Fruit fly (Drosophila melanogaster) whole organism, embryonic: ENCODE results near the gene CG18180.

ENCODE experiments used
- B-H1 ChIP-seq: fragments of 200-800 bp; sonication (Bioruptor generic); IDR thresholded peaks from 3 replicates; pipeline ENCODE4 v1.3.6; 2022; ENCODE audit warnings: missing biosample characterization, missing genetic modification characterization
- CG10543 ChIP-seq: fragments of 200-800 bp; sonication (Bioruptor generic); optimal IDR thresholded peaks from 3 replicates; lab custom pipeline; 2017; ENCODE audit warnings: missing biosample characterization, mild to moderate bottlenecking, missing genetic modification characterization, moderate library complexity
- CG14441 ChIP-seq: fragments of 200-800 bp; sonication (Bioruptor generic); IDR thresholded peaks from 2 replicates; pipeline ENCODE4 v1.3.6; 2022; ENCODE audit warnings: missing biosample characterization, missing genetic modification characterization
- CG16813 ChIP-seq: fragments of 200-800 bp; sonication (Bioruptor generic); IDR thresholded peaks from 3 replicates; pipeline ENCODE4 v1.3.6; 2022; ENCODE audit warnings: missing biosample characterization, missing genetic modification characterization; ENCODE audit not compliant: partially characterized antibody
- CG17829 ChIP-seq: fragments of 200-800 bp; optimal IDR thresholded peaks from 2 replicates; lab custom pipeline; 2019; ENCODE audit warnings: missing biosample characterization, mild to moderate bottlenecking, missing genetic modification characterization, moderate library complexity
- CG2120 ChIP-seq: fragments of 200-800 bp; sonication (Bioruptor generic); optimal IDR thresholded peaks from 3 replicates; lab custom pipeline; 2016; ENCODE audit warnings: missing biosample characterization, missing genetic modification characterization
- CG34376 ChIP-seq: fragments of 200-800 bp; sonication (Bioruptor generic); optimal IDR thresholded peaks from 2 replicates; lab custom pipeline; 2018; ENCODE audit warnings: missing biosample characterization, mild to moderate bottlenecking, missing genetic modification characterization
- CG34422 ChIP-seq: fragments of 200-800 bp; sonication (Bioruptor generic); IDR thresholded peaks from 3 replicates; pipeline ENCODE4 v1.3.6; 2022; ENCODE audit warnings: missing biosample characterization, missing genetic modification characterization
- CG42726 ChIP-seq: fragments of 200-800 bp; sonication (Bioruptor generic); IDR thresholded peaks from 2 replicates; pipeline ENCODE4 v1.3.6; 2022; ENCODE audit warnings: missing biosample characterization, missing genetic modification characterization; ENCODE audit not compliant: partially characterized antibody
- CG5245 ChIP-seq: fragments of 200-800 bp; sonication (Bioruptor generic); optimal IDR thresholded peaks from 3 replicates; lab custom pipeline; 2016; ENCODE audit warnings: missing biosample characterization, missing genetic modification characterization
- CG6813 ChIP-seq: fragments of 200-800 bp; sonication (Bioruptor generic); optimal IDR thresholded peaks from 2 replicates; lab custom pipeline; 2017; ENCODE audit warnings: missing biosample characterization, missing genetic modification characterization, mild to moderate bottlenecking, moderate library complexity, missing genetic modification reagents
- CG7963 ChIP-seq: fragments of 200-800 bp; sonication (Bioruptor generic); IDR thresholded peaks from 3 replicates; pipeline ENCODE4 v1.3.6; 2022; ENCODE audit warnings: missing biosample characterization, missing genetic modification characterization; ENCODE audit not compliant: partially characterized antibody
- CG9727 ChIP-seq: fragments of 200-800 bp; sonication (Bioruptor generic); optimal IDR thresholded peaks from 3 replicates; lab custom pipeline; 2017; ENCODE audit warnings: missing biosample characterization, mild to moderate bottlenecking, missing genetic modification characterization
- CG9817 ChIP-seq: fragments of 200-800 bp; sonication (Bioruptor generic); optimal IDR thresholded peaks from 2 replicates; lab custom pipeline; 2018; ENCODE audit warnings: missing biosample characterization, mild to moderate bottlenecking, missing genetic modification characterization, moderate library complexity
- Camta ChIP-seq: fragments of 200-800 bp; sonication (Bioruptor generic); optimal IDR thresholded peaks from 2 replicates; lab custom pipeline; 2016; ENCODE audit warnings: missing biosample characterization, missing genetic modification characterization
- Doc3 ChIP-seq: fragments of 200-800 bp; sonication (Bioruptor generic); IDR thresholded peaks from 3 replicates; pipeline ENCODE4 v1.3.6; 2022; ENCODE audit warnings: missing biosample characterization, missing genetic modification characterization; ENCODE audit not compliant: partially characterized antibody
- Dp ChIP-seq: fragments of 200-800 bp; sonication (Bioruptor generic); optimal IDR thresholded peaks from 2 replicates; lab custom pipeline; 2018; ENCODE audit warnings: missing biosample characterization, mild to moderate bottlenecking, missing genetic modification characterization, moderate library complexity
- E2f2 ChIP-seq: fragments of 200-800 bp; sonication (Bioruptor generic); IDR thresholded peaks from 2 replicates; pipeline ENCODE4 v1.3.6; 2022; ENCODE audit warnings: missing biosample characterization, missing genetic modification characterization
- Hr78 ChIP-seq, 2 experiments: fragments of 200-800 bp in 1 of 2; fragments of >200 bp in 1 of 2; sonication (Bioruptor generic) in 1 of 2; optimal IDR thresholded peaks; 2 replicates each; lab custom pipeline; 2017 to 2019; ENCODE audit warnings: missing biosample characterization in 2 of 2, missing genetic modification characterization in 2 of 2, mild to moderate bottlenecking in 1 of 2, moderate library complexity in 1 of 2
- MBD-R2 ChIP-seq: fragments of 200-800 bp; sonication (Bioruptor generic); IDR thresholded peaks from 2 replicates; pipeline ENCODE4 v1.3.6; 2022; ENCODE audit warnings: missing biosample characterization, missing genetic modification characterization
- Max ChIP-seq: fragments of 200-800 bp; sonication (Bioruptor generic); optimal IDR thresholded peaks from 2 replicates; lab custom pipeline; 2016; ENCODE audit warnings: missing biosample characterization, mild to moderate bottlenecking, missing genetic modification characterization
- Med ChIP-seq: fragments of 200-800 bp; sonication (Bioruptor generic); peaks from one replicate; lab custom pipeline; 2016; ENCODE audit warnings: missing biosample characterization, missing genetic modification characterization, mild to moderate bottlenecking, inconsistent platforms, moderate library complexity
- Nf-YB ChIP-seq: fragments of 200-800 bp; sonication (Bioruptor generic); optimal IDR thresholded peaks from 3 replicates; lab custom pipeline; 2019; ENCODE audit warnings: missing biosample characterization, mild to moderate bottlenecking, missing genetic modification characterization, moderate library complexity
- PHDP ChIP-seq: fragments of 200-800 bp; sonication (Bioruptor generic); optimal IDR thresholded peaks from 3 replicates; lab custom pipeline; 2018; ENCODE audit warnings: missing biosample characterization, mild to moderate bottlenecking, missing genetic modification characterization, moderate library complexity
- Pdp1 ChIP-seq, 2 experiments: fragments of 200-800 bp; sonication (Bioruptor generic); optimal IDR thresholded peaks; 3 replicates each; lab custom pipeline; 2016; ENCODE audit warnings: missing biosample characterization in 2 of 2, missing genetic modification characterization in 2 of 2, mild to moderate bottlenecking in 1 of 2, moderate library complexity in 1 of 2
- Sry-δ ChIP-seq: fragments of 200-800 bp; sonication (Bioruptor generic); optimal IDR thresholded peaks from 2 replicates; lab custom pipeline; 2016; ENCODE audit warnings: missing biosample characterization, missing genetic modification characterization
- al ChIP-seq: fragments of 200-800 bp; sonication (Bioruptor generic); IDR thresholded peaks from 2 replicates; pipeline ENCODE4 v1.3.6; 2022; ENCODE audit warnings: missing biosample characterization, missing genetic modification characterization
- bbx ChIP-seq: fragments of 200-800 bp; sonication (Bioruptor generic); IDR thresholded peaks from 2 replicates; pipeline ENCODE4 v1.3.6; 2022; ENCODE audit warnings: missing biosample characterization, missing genetic modification characterization; ENCODE audit not compliant: partially characterized antibody
- br ChIP-seq: fragments of >200 bp; optimal IDR thresholded peaks from 2 replicates; lab custom pipeline; 2017
- cad ChIP-seq: fragments of >200 bp; optimal IDR thresholded peaks from 2 replicates; lab custom pipeline; 2017; ENCODE audit warnings: missing biosample characterization, missing genetic modification characterization
- cg ChIP-seq: fragments of 200-800 bp; sonication (Bioruptor generic); optimal IDR thresholded peaks from 3 replicates; lab custom pipeline; 2019; ENCODE audit warnings: missing biosample characterization, mild to moderate bottlenecking, missing genetic modification characterization, moderate library complexity
- chinmo ChIP-seq: fragments of 200-800 bp; sonication (Bioruptor generic); IDR thresholded peaks from 4 replicates; pipeline ENCODE4 v1.3.6; 2022; ENCODE audit warnings: missing biosample characterization, missing genetic modification characterization; ENCODE audit not compliant: partially characterized antibody
- cwo ChIP-seq: fragments of 200-800 bp; sonication (Bioruptor generic); optimal IDR thresholded peaks from 3 replicates; lab custom pipeline; 2017; ENCODE audit warnings: missing biosample characterization, missing genetic modification characterization, mild to moderate bottlenecking, moderate library complexity, missing genetic modification reagents
- disco-r ChIP-seq: fragments of 200-800 bp; sonication (Bioruptor generic); optimal IDR thresholded peaks from 2 replicates; lab custom pipeline; 2016; ENCODE audit warnings: missing biosample characterization, missing genetic modification characterization
- dm ChIP-seq: fragments of 200-800 bp; sonication (Bioruptor generic); optimal IDR thresholded peaks from 3 replicates; lab custom pipeline; 2016; ENCODE audit warnings: missing biosample characterization, missing genetic modification characterization
- esg ChIP-seq: fragments of 200-800 bp; sonication (Bioruptor generic); conservative IDR thresholded peaks from 2 replicates; pipeline ENCODE4 v1.3.6; 2022; ENCODE audit warnings: missing biosample characterization, missing genetic modification characterization
- fd96Cb ChIP-seq: fragments of 200-800 bp; sonication (Bioruptor generic); optimal IDR thresholded peaks from 2 replicates; lab custom pipeline; 2018; ENCODE audit warnings: missing biosample characterization, mild to moderate bottlenecking, missing genetic modification characterization, moderate library complexity
- gfzf ChIP-seq: fragments of 200-800 bp; sonication (Bioruptor generic); optimal IDR thresholded peaks from 2 replicates; lab custom pipeline; 2016; ENCODE audit warnings: missing biosample characterization, mild to moderate bottlenecking, missing genetic modification characterization, moderate library complexity
- gsb ChIP-seq: fragments of 200-800 bp; sonication (Bioruptor generic); IDR thresholded peaks from 2 replicates; pipeline ENCODE4 v1.3.6; 2022; ENCODE audit warnings: missing biosample characterization, missing genetic modification characterization
- luna ChIP-seq: fragments of 200-800 bp; sonication (Bioruptor generic); optimal IDR thresholded peaks from 2 replicates; lab custom pipeline; 2016; ENCODE audit warnings: missing biosample characterization, missing genetic modification characterization
- oc ChIP-seq: fragments of 200-800 bp; sonication (Bioruptor generic); optimal IDR thresholded peaks from 2 replicates; lab custom pipeline; 2018; ENCODE audit warnings: missing biosample characterization, mild to moderate bottlenecking, missing genetic modification characterization, moderate library complexity
- pho ChIP-seq: fragments of 200-800 bp; sonication (Bioruptor generic); optimal IDR thresholded peaks from 2 replicates; lab custom pipeline; 2016; ENCODE audit warnings: missing biosample characterization, missing genetic modification characterization
- psq ChIP-seq: fragments of 200-800 bp; sonication (Bioruptor generic); optimal IDR thresholded peaks from 2 replicates; lab custom pipeline; 2017; ENCODE audit warnings: missing biosample characterization, missing genetic modification characterization
- pzg ChIP-seq: fragments of 200-800 bp; sonication (Bioruptor generic); optimal IDR thresholded peaks from 3 replicates; lab custom pipeline; 2018; ENCODE audit warnings: missing biosample characterization, mild to moderate bottlenecking, missing genetic modification characterization, moderate library complexity
- sens ChIP-seq: fragments of 200-800 bp; sonication (Bioruptor generic); peaks from one replicate; lab custom pipeline; 2016; ENCODE audit warnings: missing biosample characterization, missing genetic modification characterization
- sens-2 ChIP-seq: fragments of 200-800 bp; sonication (Bioruptor generic); IDR thresholded peaks from 2 replicates; pipeline ENCODE4 v1.3.6; 2022; ENCODE audit warnings: missing biosample characterization, missing genetic modification characterization
- stwl ChIP-seq: fragments of 200-800 bp; sonication (Bioruptor generic); optimal IDR thresholded peaks from 3 replicates; lab custom pipeline; 2018; ENCODE audit warnings: missing biosample characterization, mild to moderate bottlenecking, missing genetic modification characterization, moderate library complexity
- sug ChIP-seq: fragments of 200-800 bp; optimal IDR thresholded peaks from 2 replicates; lab custom pipeline; 2019; ENCODE audit warnings: missing biosample characterization, mild to moderate bottlenecking, missing genetic modification characterization, moderate library complexity
- wdn ChIP-seq: fragments of 200-800 bp; sonication (Bioruptor generic); IDR thresholded peaks from 2 replicates; pipeline ENCODE4 v1.3.6; 2022; ENCODE audit warnings: missing biosample characterization, missing genetic modification characterization
- z ChIP-seq: fragments of 200-800 bp; sonication (Bioruptor generic); IDR thresholded peaks from 3 replicates; pipeline ENCODE4 v1.3.6; 2022; ENCODE audit warnings: missing biosample characterization, missing genetic modification characterization

Gene CG18180

dm6 chr3L:9615443-9616141 is 25.2 kb upstream of the CG18180 start:
- no peak for TF ChIP-seq CG17829 (tag; lab: Kevin White, UChicago)
- TF ChIP-seq oc (tag; lab: Kevin White, UChicago): no peak
- TF ChIP-seq Nf-YB (GFP tag; lab: Kevin White, UChicago): peak; percentile 52
- TF ChIP-seq Hr78 (GFP tag; optimal IDR thresholded peaks at IDR 0.05; lab: Kevin White, UChicago): peak in 1 of 2 experiments; percentile 77
- peak in 1 of 2 experiments; percentile 83 for TF ChIP-seq Pdp1 (GFP tag; optimal IDR thresholded peaks at IDR 0.05; lab: Kevin White, UChicago)
- no peak for TF ChIP-seq gsb (GFP tag; lab: Robert Waterston, UW)
- TF ChIP-seq z: peak; percentile 95
- no peak for TF ChIP-seq esg (GFP tag; lab: Robert Waterston, UW)
- no peak for TF ChIP-seq pho (GFP tag; lab: Kevin White, UChicago)
- no peak for TF ChIP-seq Camta (GFP tag; lab: Kevin White, UChicago)
- TF ChIP-seq psq: peak; percentile 48
- TF ChIP-seq cg (GFP tag; lab: Kevin White, UChicago): peak; percentile 75
- no peak for TF ChIP-seq al (GFP tag; lab: Robert Waterston, UW)
- TF ChIP-seq cwo (GFP tag; lab: Kevin White, UChicago): peak; percentile 11
- peak; percentile 31; the same call in 1 of the 3 replicates for TF ChIP-seq CG34422 (GFP tag; lab: Robert Waterston, UW)
- TF ChIP-seq bbx (GFP tag; lab: Robert Waterston, UW): 0 out of 2 replicates have a peak, but pooled peaks have one; percentile 13
- no peak for TF ChIP-seq CG6813
- TF ChIP-seq CG10543: peak; percentile 39
- TF ChIP-seq luna (GFP tag; lab: Kevin White, UChicago): no peak
- peak; percentile 62 for TF ChIP-seq sens (GFP tag; lab: Kevin White, UChicago)
- TF ChIP-seq sens-2 (GFP tag; lab: Robert Waterston, UW): 0 out of 2 replicates have a peak, but pooled peaks have one; percentile 10
- TF ChIP-seq CG9727 (GFP tag; lab: Kevin White, UChicago): peak; percentile 38
- TF ChIP-seq CG42726: no peak
- 0 out of 2 replicates have a peak, but pooled peaks have one; percentile 12 for TF ChIP-seq E2f2
- no peak for TF ChIP-seq disco-r
- peak; percentile 65 for TF ChIP-seq sug
- peak; percentile 20 for TF ChIP-seq cad (GFP tag; lab: Kevin White, UChicago)
- no peak for TF ChIP-seq wdn (GFP tag; lab: Robert Waterston, UW)
- peak; percentile 61 for TF ChIP-seq Med (GFP tag; lab: Kevin White, UChicago)
- no peak for TF ChIP-seq CG9817 (tag; lab: Kevin White, UChicago)
- TF ChIP-seq CG34376: peak; percentile 91
- TF ChIP-seq PHDP (tag; lab: Kevin White, UChicago): peak; percentile 2

dm6 chr3L:9624014-9624413 is 16.8 kb upstream of the CG18180 start, which contains the start of gene CG3335:
CG3335 (plus strand) TSS chr3L:9624237.
- TF ChIP-seq MBD-R2 (peak; percentile 35; the same call in 1 of the 2 replicates), CG14441 (no peak), Sry-δ (peak; percentile 78), CG7963 (GFP tag; lab: Robert Waterston, UW) (0 out of 3 replicates have a peak, but pooled peaks have one; percentile 45), pzg (GFP tag; lab: Kevin White, UChicago) (peak; percentile 37), gfzf (GFP tag; lab: Kevin White, UChicago) (peak; percentile 7), Dp (peak; percentile 61), chinmo (GFP tag; lab: Robert Waterston, UW) (0 out of 4 replicates have a peak, but pooled peaks have one; percentile 85), CG5245 (GFP tag; lab: Kevin White, UChicago) (no peak), Doc3 (GFP tag; lab: Robert Waterston, UW) (peak; percentile 74; the same call in 2 of the 3 replicates), B-H1 (GFP tag; lab: Robert Waterston, UW) (no peak), stwl (tag; lab: Kevin White, UChicago) (peak; percentile 72), dm (GFP tag; lab: Kevin White, UChicago) (peak; percentile 95), CG16813 (GFP tag; lab: Robert Waterston, UW) (peak; percentile 77), fd96Cb (tag; lab: Kevin White, UChicago) (no peak), Max (peak; percentile 50), br (lab: Kevin White, UChicago) (no peak), CG2120 (GFP tag; lab: Kevin White, UChicago) (no peak)
